Fruit fly (Drosophila melanogaster) whole organism: ENCODE data around the gene RhoGDI.

Source experiments
- CG8478 ChIP-seq: fragments of >200 bp; optimal IDR thresholded peaks from 2 replicates; lab custom pipeline; 2018; ENCODE audit warnings: inconsistent platforms
- Dll ChIP-seq: fragments of >200 bp; optimal IDR thresholded peaks from 2 replicates; lab custom pipeline; 2017
- pan ChIP-seq: fragments of >200 bp; optimal IDR thresholded peaks from 2 replicates; lab custom pipeline; 2017
- psq ChIP-seq: fragments of >200 bp; optimal IDR thresholded peaks from 2 replicates; lab custom pipeline; 2017
- usp ChIP-seq: fragments of >200 bp; optimal IDR thresholded peaks from 2 replicates; lab custom pipeline; 2017; ENCODE audit warnings: missing biosample characterization, missing genetic modification characterization, mixed read lengths

- TF ChIP-seq pan (lab: Kevin White, UChicago) (no peak), psq (no peak), usp (GFP tag; lab: Kevin White, UChicago) (no peak), CG8478 (lab: Kevin White, UChicago) (no peak), Dll (lab: Kevin White, UChicago) (no peak)
These were observed 3.7 kb upstream of the RhoGDI start, which contains the start of gene Grasp65 for dm6 chr3L:19924771-19925304.
